Worm (Caenorhabditis elegans): ENCODE measurements around the gene nspg-7.1.
A peak's percentile ranks its signal among the peaks of the same experiment; 100 is the strongest.

The nspg-7.1 gene

DNA sequence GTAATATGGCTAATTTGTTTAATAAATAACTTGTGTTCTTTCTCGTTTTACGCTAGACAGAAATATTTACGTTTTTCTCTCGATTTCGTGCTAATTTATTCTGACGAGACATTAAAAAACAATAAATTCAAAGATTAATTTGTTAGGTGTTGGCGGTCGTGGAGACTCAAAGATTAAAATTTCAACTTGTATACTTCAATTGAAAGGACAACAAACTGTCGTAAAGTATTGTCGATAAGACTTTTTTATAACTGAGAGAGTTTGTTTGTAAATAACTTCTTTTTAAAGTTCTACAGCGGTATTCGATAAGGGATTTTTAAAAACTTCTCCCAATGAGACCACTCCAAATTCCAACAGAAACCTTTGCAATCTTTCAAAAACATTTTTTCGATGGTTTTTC lies 23.1 kb upstream of the nspg-7.1 start:
- no peak for TF ChIP-seq zag-1 (tag; optimal IDR thresholded peaks at IDR 0.05)
- TF ChIP-seq fkh-2 (tag; optimal IDR thresholded peaks at IDR 0.05) = no peak
- TF ChIP-seq ceh-16 (tag; optimal IDR thresholded peaks at IDR 0.05) = no peak
- no peak for TF ChIP-seq nhr-12 (tag; optimal IDR thresholded peaks at IDR 0.05)
- no peak for TF ChIP-seq elt-2 (tag; optimal IDR thresholded peaks at IDR 0.05)
- no peak for TF ChIP-seq nhr-28 (tag; optimal IDR thresholded peaks at IDR 0.05)
- TF ChIP-seq snpc-4 (tag; optimal IDR thresholded peaks at IDR 0.05) = no peak
- no peak for TF ChIP-seq fos-1 (tag; optimal IDR thresholded peaks at IDR 0.05)
- no peak for TF ChIP-seq pqm-1 (tag; optimal IDR thresholded peaks at IDR 0.05)
- TF ChIP-seq R02D3.7 (tag; optimal IDR thresholded peaks at IDR 0.05) = no peak
- no peak for TF ChIP-seq unc-62 (GFP tag; optimal IDR thresholded peaks at IDR 0.05)
- no peak for TF ChIP-seq ceh-28 (tag; optimal IDR thresholded peaks at IDR 0.05)
- no peak for TF ChIP-seq egl-5 (tag; optimal IDR thresholded peaks at IDR 0.05)
- TF ChIP-seq lin-15B (tag; optimal IDR thresholded peaks at IDR 0.05) = no peak
- TF ChIP-seq nhr-23 (tag; optimal IDR thresholded peaks at IDR 0.05) = no peak
- no peak for TF ChIP-seq pha-4 (tag; optimal IDR thresholded peaks at IDR 0.05)
- no peak for TF ChIP-seq unc-39 (tag; optimal IDR thresholded peaks at IDR 0.05)
- TF ChIP-seq nhr-67 (tag; optimal IDR thresholded peaks at IDR 0.05) = no peak
- no peak for TF ChIP-seq nhr-11 (tag; optimal IDR thresholded peaks at IDR 0.05)

DNA sequence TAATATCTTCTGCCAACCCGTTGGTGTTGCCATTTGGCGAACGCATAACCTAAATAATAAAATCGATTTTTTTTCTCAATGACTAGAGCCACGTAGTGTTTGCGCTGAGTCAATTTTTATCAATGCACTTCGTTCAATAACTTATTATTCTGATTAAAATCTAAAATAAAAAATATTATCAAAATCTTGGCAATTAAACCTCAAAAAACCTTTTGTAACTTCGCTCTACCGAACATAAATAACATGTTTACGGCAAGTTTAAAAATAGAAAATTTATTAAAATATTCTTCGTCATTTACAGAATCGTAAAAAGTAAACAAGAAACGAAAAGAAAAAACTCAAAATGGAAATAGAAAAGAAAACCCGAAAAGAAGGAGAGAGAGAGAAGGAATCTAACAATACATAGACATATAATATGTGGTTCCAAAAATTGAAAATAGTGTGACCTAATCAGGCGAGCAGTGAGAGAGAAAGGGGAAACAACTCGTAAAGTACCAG lies 12.5 kb upstream of the nspg-7.1 start, which contains the start of gene pigc-1:
pigc-1 (minus strand) TSS at position 51 of the 498 bp plus-strand sequence.
- TF ChIP-seq nhr-28 (tag; optimal IDR thresholded peaks at IDR 0.05) (no peak), pha-4 (tag; optimal IDR thresholded peaks at IDR 0.05) (peak; percentile 80)

DNA sequence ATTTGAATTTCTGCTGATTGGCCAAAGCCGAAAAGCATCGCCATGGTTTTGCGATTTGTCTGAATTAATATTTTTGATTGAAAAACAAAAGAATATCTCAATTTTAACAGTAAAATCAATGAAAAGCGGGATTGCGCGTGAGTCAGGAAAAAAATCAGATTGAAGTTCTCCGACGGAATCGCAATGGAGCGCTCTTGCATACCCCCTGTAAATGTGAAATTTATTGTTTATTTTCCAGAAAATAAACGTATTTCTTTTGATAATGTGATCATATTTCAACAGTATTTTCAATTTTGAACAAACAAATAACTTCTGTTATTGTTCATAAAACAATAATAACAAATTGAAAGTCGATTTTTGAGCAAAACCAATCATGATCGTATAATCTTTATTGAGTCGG lies 10.9 kb upstream of the nspg-7.1 start, which contains the start of gene vps-26:
vps-26 (minus strand) TSS at position 200 of the 400 bp plus-strand sequence.
- TF ChIP-seq lin-15B (tag; optimal IDR thresholded peaks at IDR 0.05) (peak; percentile 36), pha-4 (tag; optimal IDR thresholded peaks at IDR 0.05) (peak; percentile 81), elt-1 (tag; optimal IDR thresholded peaks at IDR 0.05) (no peak), nhr-67 (tag; optimal IDR thresholded peaks at IDR 0.05) (no peak), tbx-2 (tag; optimal IDR thresholded peaks at IDR 0.05) (no peak), snpc-4 (tag; optimal IDR thresholded peaks at IDR 0.05) (no peak), pqm-1 (tag; optimal IDR thresholded peaks at IDR 0.05) (no peak), elt-2 (tag; optimal IDR thresholded peaks at IDR 0.05) (peak; percentile 10), hmg-11 (tag; optimal IDR thresholded peaks at IDR 0.05) (peak; percentile 35), egl-5 (tag; optimal IDR thresholded peaks at IDR 0.05) (no peak)

DNA sequence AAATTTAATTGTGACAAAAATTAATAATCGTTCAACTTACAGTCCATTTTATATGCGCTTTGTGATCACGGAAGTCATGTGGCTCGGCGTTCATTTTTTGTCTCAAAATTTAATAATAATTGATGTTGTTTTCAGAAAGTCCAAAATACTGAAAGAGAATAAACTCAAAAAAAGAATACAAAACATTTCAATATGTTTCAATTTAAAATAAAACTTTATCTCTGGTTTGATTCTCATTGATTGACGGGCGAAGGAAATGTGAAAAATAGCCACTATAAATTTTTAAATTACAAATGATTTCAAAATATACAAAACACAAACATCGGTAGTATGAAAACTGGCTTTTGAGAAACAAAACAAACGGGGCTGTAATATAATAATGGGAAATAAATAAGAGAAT lies 8.6 kb upstream of the nspg-7.1 start, which contains the start of gene T20D3.6:
T20D3.6 (minus strand) TSS at position 101 of the 400 bp plus-strand sequence.
- TF ChIP-seq mml-1 (tag; optimal IDR thresholded peaks at IDR 0.05) (no peak), sea-2 (GFP tag; optimal IDR thresholded peaks at IDR 0.05) (no peak), skn-1 (tag; optimal IDR thresholded peaks at IDR 0.05) (no peak), ceh-9 (tag; optimal IDR thresholded peaks at IDR 0.05) (no peak), nhr-237 (tag; optimal IDR thresholded peaks at IDR 0.05) (no peak), fkh-2 (tag; optimal IDR thresholded peaks at IDR 0.05) (no peak), nhr-43 (tag; optimal IDR thresholded peaks at IDR 0.05; ENCODE audit: poor library complexity, severe bottlenecking) (no peak), egl-27 (tag; optimal IDR thresholded peaks at IDR 0.05) (no peak)

DNA sequence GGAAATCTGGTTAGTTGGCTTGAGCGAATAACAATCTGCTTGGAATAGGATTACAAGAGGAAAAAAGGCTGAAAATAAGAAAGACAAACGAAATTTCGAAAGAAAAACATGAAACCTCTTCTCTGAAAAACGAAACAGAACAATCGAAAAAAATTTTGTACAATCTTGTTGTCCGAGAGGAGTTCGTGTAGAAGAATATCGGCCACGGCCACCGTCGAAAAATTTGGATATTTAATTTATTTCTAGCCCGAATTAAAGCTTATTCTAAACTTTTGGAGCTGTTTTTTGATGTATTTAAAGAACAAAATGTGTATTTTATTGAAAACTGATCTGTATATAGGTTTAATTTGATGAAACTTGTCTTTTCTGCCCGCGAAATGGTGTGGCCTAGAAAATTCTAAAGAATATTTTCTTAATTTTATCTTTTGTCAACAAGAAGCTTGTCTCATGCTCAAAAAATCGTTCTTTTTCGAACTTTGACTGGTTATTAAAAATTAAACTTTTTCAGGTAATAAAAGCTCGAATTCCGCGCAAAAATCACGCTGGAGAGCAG lies 6.0 kb upstream of the nspg-7.1 start, which contains the start of gene T20D3.5:
T20D3.5 (plus strand) TSS at position 503 of the 553 bp plus-strand sequence.
- no peak for TF ChIP-seq nhr-67 (tag; optimal IDR thresholded peaks at IDR 0.05)
- TF ChIP-seq nhr-237 (tag; optimal IDR thresholded peaks at IDR 0.05) = no peak
- no peak for TF ChIP-seq ZK546.5 (tag; optimal IDR thresholded peaks at IDR 0.05)
- TF ChIP-seq snpc-4 (tag; optimal IDR thresholded peaks at IDR 0.05) = no peak
- no peak for TF ChIP-seq nhr-25 (tag; optimal IDR thresholded peaks at IDR 0.05)
- TF ChIP-seq nhr-77 (tag; optimal IDR thresholded peaks at IDR 0.05) = no peak
- TF ChIP-seq ztf-11 (tag; optimal IDR thresholded peaks at IDR 0.05) = no peak
- no peak for TF ChIP-seq fos-1 (tag; optimal IDR thresholded peaks at IDR 0.05)
- TF ChIP-seq nfya-1 (tag; optimal IDR thresholded peaks at IDR 0.05; ENCODE audit: insufficient read depth) = no peak
- TF ChIP-seq ceh-9 (tag; optimal IDR thresholded peaks at IDR 0.05) = no peak
- no peak for TF ChIP-seq pqm-1 (tag; optimal IDR thresholded peaks at IDR 0.05)
- TF ChIP-seq nhr-28 (tag; optimal IDR thresholded peaks at IDR 0.05) = no peak
- TF ChIP-seq jun-1 (tag; optimal IDR thresholded peaks at IDR 0.05) = no peak
- TF ChIP-seq mml-1 (tag; optimal IDR thresholded peaks at IDR 0.05) = no peak
- no peak for TF ChIP-seq ceh-16 (tag; optimal IDR thresholded peaks at IDR 0.05)

All from whole organism, L3 larva.